Worm (Caenorhabditis elegans) whole organism, L1 larva: Measurements from ENCODE around the gene mrps-18C.
A peak's percentile ranks its signal among the peaks of the same experiment; 100 is the strongest.

Experiments used
- C16A3.4 ChIP-seq: fragments of 150-350 bp; optimal IDR thresholded peaks from 2 replicates; lab custom pipeline; 2014; ENCODE audit warnings: missing biosample characterization, missing genetic modification characterization
- aly-2 ChIP-seq: fragments of 150-350 bp; optimal IDR thresholded peaks from 2 replicates; lab custom pipeline; 2014; ENCODE audit warnings: missing biosample characterization, missing genetic modification characterization
- ceh-63 ChIP-seq: fragments of 200-800 bp; sonication (Bioruptor generic); optimal IDR thresholded peaks from 2 replicates; lab custom pipeline; 2018; ENCODE audit warnings: mild to moderate bottlenecking, missing genetic modification characterization, missing compliant biosample characterization
- ceh-8 ChIP-seq: fragments of 200-800 bp; sonication (Bioruptor generic); optimal IDR thresholded peaks from 2 replicates; lab custom pipeline; 2018; ENCODE audit warnings: mild to moderate bottlenecking, missing genetic modification characterization, moderate library complexity, missing compliant biosample characterization
- ceh-90 ChIP-seq: sonication (generic microtip); optimal IDR thresholded peaks from 2 replicates; lab custom pipeline; 2016; ENCODE audit warnings: missing genetic modification characterization, missing compliant biosample characterization
- dpl-1 ChIP-seq, 3 experiments: fragments of 150-350 bp in 2 of 3; sonication (generic microtip) in 1 of 3; optimal IDR thresholded peaks; 2 replicates each; lab custom pipeline; 2014 to 2017; ENCODE audit warnings: missing biosample characterization in 3 of 3, missing genetic modification characterization in 3 of 3, missing genetic modification reagents in 3 of 3
- dsc-1 ChIP-seq: sonication (generic microtip); optimal IDR thresholded peaks from 2 replicates; lab custom pipeline; 2016; ENCODE audit warnings: mild to moderate bottlenecking, missing genetic modification characterization, missing compliant biosample characterization
- efl-1 ChIP-seq, 4 experiments: fragments of 150-350 bp; optimal IDR thresholded peaks in 3 of 4; peaks in 1 of 4; 1 replicate in 1 of 4; 2 replicates in 3 of 4; lab custom pipeline; 2014; ENCODE audit warnings: missing biosample characterization in 2 of 4, missing genetic modification characterization in 2 of 4, missing genetic modification reagents in 2 of 4
- elt-2 ChIP-seq: sonication (generic microtip); optimal IDR thresholded peaks from 2 replicates; lab custom pipeline; 2016; ENCODE audit warnings: missing genetic modification characterization, mild to moderate bottlenecking, inconsistent platforms, missing compliant biosample characterization, missing genetic modification reagents
- ets-5 ChIP-seq: fragments of 200-800 bp; sonication (Bioruptor generic); IDR thresholded peaks from 2 replicates; pipeline ENCODE4 v1.3.6; 2022; ENCODE audit warnings: missing genetic modification characterization, missing compliant biosample characterization
- fkh-10 ChIP-seq: sonication (generic microtip); optimal IDR thresholded peaks from 2 replicates; lab custom pipeline; 2017; ENCODE audit warnings: missing biosample characterization, missing genetic modification reagents, missing genetic modification characterization
- fkh-4 ChIP-seq: sonication (generic microtip); optimal IDR thresholded peaks from 2 replicates; lab custom pipeline; 2016; ENCODE audit warnings: missing compliant biosample characterization, missing genetic modification characterization, borderline replicate concordance
- fos-1 ChIP-seq: fragments of 150-350 bp; optimal IDR thresholded peaks from 2 replicates; lab custom pipeline; 2014; ENCODE audit warnings: missing biosample characterization, missing genetic modification characterization
- irx-1 ChIP-seq: sonication (generic microtip); optimal IDR thresholded peaks from 2 replicates; lab custom pipeline; 2016; ENCODE audit warnings: missing genetic modification characterization, missing compliant biosample characterization
- lin-14 ChIP-seq: fragments of 200-800 bp; sonication (Bioruptor generic); optimal IDR thresholded peaks from 2 replicates; lab custom pipeline; 2018; ENCODE audit warnings: mild to moderate bottlenecking, missing genetic modification characterization, moderate library complexity, missing compliant biosample characterization
- lin-15B ChIP-seq: fragments of 150-350 bp; sonication (generic microtip); optimal IDR thresholded peaks from 3 replicates; lab custom pipeline; 2014; ENCODE audit warnings: missing biosample characterization, missing genetic modification characterization
- lin-35 ChIP-seq, 2 experiments: fragments of 150-350 bp; optimal IDR thresholded peaks; 2 replicates each; lab custom pipeline; 2014; ENCODE audit warnings: missing biosample characterization in 2 of 2, missing genetic modification characterization in 2 of 2, missing genetic modification reagents in 2 of 2
- lir-3 ChIP-seq: sonication (generic microtip); optimal IDR thresholded peaks from 2 replicates; lab custom pipeline; 2016; ENCODE audit warnings: mild to moderate bottlenecking, missing genetic modification characterization, moderate library complexity, missing compliant biosample characterization; ENCODE audit not compliant: poor library complexity
- mab-9 ChIP-seq: fragments of 200-800 bp; sonication (Bioruptor generic); IDR thresholded peaks from 2 replicates; pipeline ENCODE4 v1.3.6; 2022; ENCODE audit warnings: missing genetic modification reagents, missing genetic modification characterization, missing compliant biosample characterization
- nhr-11 ChIP-seq: fragments of 150-350 bp; optimal IDR thresholded peaks from 2 replicates; lab custom pipeline; 2014; ENCODE audit warnings: missing biosample characterization, missing genetic modification characterization
- nhr-19 ChIP-seq: fragments of 200-800 bp; sonication (Bioruptor generic); conservative IDR thresholded peaks from 2 replicates; pipeline ENCODE4 v1.3.6; 2022; ENCODE audit warnings: missing genetic modification characterization, missing compliant biosample characterization
- nhr-84 ChIP-seq: sonication (generic microtip); optimal IDR thresholded peaks from 2 replicates; lab custom pipeline; 2017; ENCODE audit warnings: missing biosample characterization, missing genetic modification characterization
- nhr-90 ChIP-seq: sonication (generic microtip); optimal IDR thresholded peaks from 2 replicates; lab custom pipeline; 2016; ENCODE audit warnings: mild to moderate bottlenecking, missing genetic modification characterization, missing compliant biosample characterization; ENCODE audit not compliant: poor library complexity
- pax-3 ChIP-seq: fragments of 200-800 bp; sonication (Bioruptor generic); optimal IDR thresholded peaks from 2 replicates; lab custom pipeline; 2018; ENCODE audit warnings: mild to moderate bottlenecking, missing genetic modification characterization, moderate library complexity, missing compliant biosample characterization
- snpc-4 ChIP-seq: fragments of 150-350 bp; optimal IDR thresholded peaks from 2 replicates; lab custom pipeline; 2014; ENCODE audit warnings: missing biosample characterization, missing genetic modification characterization
- sox-4 ChIP-seq: sonication (generic microtip); optimal IDR thresholded peaks from 2 replicates; lab custom pipeline; 2016; ENCODE audit warnings: missing genetic modification characterization, missing compliant biosample characterization
- sptf-1 ChIP-seq: fragments of 150-350 bp; optimal IDR thresholded peaks from 2 replicates; lab custom pipeline; 2014; ENCODE audit warnings: missing biosample characterization, missing genetic modification characterization
- sup-37 ChIP-seq: fragments of 200-800 bp; sonication (Bioruptor generic); optimal IDR thresholded peaks from 2 replicates; lab custom pipeline; 2018; ENCODE audit warnings: mild to moderate bottlenecking, missing genetic modification characterization, missing compliant biosample characterization
- swsn-7 ChIP-seq: sonication (generic microtip); optimal IDR thresholded peaks from 2 replicates; lab custom pipeline; 2016; ENCODE audit warnings: missing genetic modification characterization, missing compliant biosample characterization
- tbx-2 ChIP-seq: sonication (generic microtip); optimal IDR thresholded peaks from 2 replicates; lab custom pipeline; 2016; ENCODE audit warnings: missing genetic modification characterization, missing compliant biosample characterization
- tlp-1 ChIP-seq: fragments of 150-350 bp; optimal IDR thresholded peaks from 2 replicates; lab custom pipeline; 2014; ENCODE audit warnings: missing biosample characterization, missing genetic modification characterization
- unc-30 ChIP-seq: sonication (generic microtip); optimal IDR thresholded peaks from 2 replicates; lab custom pipeline; 2017; ENCODE audit warnings: missing biosample characterization, missing genetic modification characterization
- unc-62 ChIP-seq: fragments of 150-350 bp; optimal IDR thresholded peaks from 2 replicates; lab custom pipeline; 2014; ENCODE audit warnings: missing biosample characterization, missing genetic modification reagents, missing genetic modification characterization
- zag-1 ChIP-seq: fragments of 150-350 bp; optimal IDR thresholded peaks from 2 replicates; lab custom pipeline; 2014; ENCODE audit warnings: missing biosample characterization, missing genetic modification characterization
- ztf-11 ChIP-seq, 2 experiments: sonication (generic microtip); optimal IDR thresholded peaks; 2 replicates each; lab custom pipeline; 2016 to 2017; ENCODE audit warnings: missing genetic modification characterization in 2 of 2, missing biosample characterization in 1 of 2, missing compliant biosample characterization in 1 of 2

mrps-18C gene

DNA sequence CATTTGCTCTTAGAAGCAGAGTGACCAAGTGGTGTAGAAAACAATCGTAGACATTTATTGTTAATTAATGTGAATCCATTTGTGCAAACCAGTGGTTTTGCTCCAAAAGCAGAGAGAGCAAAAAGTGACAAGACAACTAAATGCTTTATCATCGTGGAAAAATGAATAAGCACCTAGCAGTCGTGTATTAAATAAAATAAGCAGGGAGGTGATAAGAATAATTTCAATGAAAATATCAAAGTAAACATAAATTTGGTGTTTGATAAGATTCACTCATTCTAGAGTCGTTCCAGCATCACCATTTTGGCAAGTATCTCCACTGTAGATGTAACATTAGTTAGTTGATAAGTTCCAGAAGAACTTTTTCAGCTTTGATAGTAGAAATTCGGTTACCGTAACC, 48.1 kb upstream of the mrps-18C start, which contains the start of gene clec-6:
TSS of gene clec-6 (minus strand) at position 154 of the 400 bp plus-strand sequence.
- TF ChIP-seq elt-2 (tag; lab: Kevin White, UChicago) (peak; percentile 51), mab-9 (GFP tag; lab: Robert Waterston, UW) (no peak)

DNA sequence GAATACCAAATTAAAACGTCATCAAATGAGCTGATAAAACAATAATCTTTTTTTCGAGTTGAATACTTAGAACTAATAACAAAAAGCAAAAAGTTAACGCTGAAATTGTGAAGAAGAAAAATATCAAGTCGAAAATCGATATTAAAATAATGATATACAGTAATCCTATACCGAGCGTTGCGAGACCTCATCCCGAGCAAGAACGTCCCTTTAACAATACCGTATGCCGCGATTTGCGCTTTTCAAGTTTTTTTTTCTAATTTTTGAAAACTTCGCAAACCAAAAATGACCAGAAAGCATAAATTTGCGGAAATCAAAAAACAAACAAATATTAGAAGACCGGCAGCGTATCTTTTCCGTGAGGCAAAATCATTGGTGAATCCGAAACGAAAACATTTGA, 44.4 kb upstream of the mrps-18C start, which contains the start of gene F26F4.5:
TSS of gene F26F4.5 (minus strand) at position 256 of the 400 bp plus-strand sequence.
- no peak for TF ChIP-seq elt-2 (tag; lab: Kevin White, UChicago)
- TF ChIP-seq nhr-19 (GFP tag; lab: Robert Waterston, UW), result no peak
- TF ChIP-seq nhr-90 (tag; lab: Kevin White, UChicago), result no peak
- TF ChIP-seq nhr-11, result no peak
- TF ChIP-seq dpl-1 (GFP tag; optimal IDR thresholded peaks at IDR 0.05; lab: Kevin White, UChicago), result no peak
- TF ChIP-seq lin-35 (GFP tag; optimal IDR thresholded peaks at IDR 0.05; lab: Kevin White, UChicago), result no peak
- TF ChIP-seq C16A3.4 (tag; lab: Kevin White, UChicago), result no peak
- no peak for TF ChIP-seq fkh-10 (GFP tag; lab: Kevin White, UChicago)
- no peak for TF ChIP-seq dsc-1 (tag; lab: Kevin White, UChicago)
- TF ChIP-seq swsn-7 (tag; lab: Kevin White, UChicago), result no peak
- no peak for TF ChIP-seq sox-4
- no peak for TF ChIP-seq zag-1 (tag; lab: Kevin White, UChicago)
- no peak for TF ChIP-seq tbx-2 (tag; lab: Kevin White, UChicago)
- TF ChIP-seq fos-1 (tag; lab: Kevin White, UChicago), result no peak
- no peak for TF ChIP-seq ets-5 (GFP tag; lab: Robert Waterston, UW)
- TF ChIP-seq ztf-11 (tag; optimal IDR thresholded peaks at IDR 0.05; lab: Kevin White, UChicago), result no peak
- TF ChIP-seq ceh-90 (tag; lab: Kevin White, UChicago), result no peak
- TF ChIP-seq pax-3 (tag; lab: Kevin White, UChicago), result no peak
- no peak for TF ChIP-seq ceh-63 (GFP tag; lab: Kevin White, UChicago)
- TF ChIP-seq, all 84 proteins: peak for 0

ce11 chrIII:4893540-4893939, 41.8 kb upstream of the mrps-18C start, which contains the start of gene F26F4.6:
Gene F26F4.6, minus strand, starts transcription at chrIII:4893640.
- TF ChIP-seq unc-30 (tag; lab: Kevin White, UChicago), result no peak
- TF ChIP-seq tlp-1, result no peak
- TF ChIP-seq nhr-84 (tag; lab: Kevin White, UChicago), result no peak
- TF ChIP-seq sup-37 (GFP tag; lab: Kevin White, UChicago), result no peak
- no peak for TF ChIP-seq sptf-1 (tag; lab: Kevin White, UChicago)
- peak; percentile 18 for TF ChIP-seq aly-2
- TF ChIP-seq lin-35 (GFP tag; optimal IDR thresholded peaks at IDR 0.05; lab: Kevin White, UChicago), result peak in 1 of 2 experiments; percentile 15
- no peak for TF ChIP-seq lin-15B
- no peak for TF ChIP-seq nhr-19 (GFP tag; lab: Robert Waterston, UW)
- TF ChIP-seq lir-3 (tag; lab: Kevin White, UChicago), result no peak
- no peak for TF ChIP-seq lin-14 (GFP tag; lab: Kevin White, UChicago)

ce11 chrIII:4895313-4895712, 40.1 kb upstream of the mrps-18C start:
- TF ChIP-seq ztf-11 (tag; optimal IDR thresholded peaks at IDR 0.05; lab: Kevin White, UChicago) (no peak), aly-2 (peak; percentile 33), snpc-4 (tag; lab: Kevin White, UChicago) (no peak), C16A3.4 (tag; lab: Kevin White, UChicago) (no peak), pax-3 (tag; lab: Kevin White, UChicago) (no peak), nhr-11 (no peak), irx-1 (tag; lab: Kevin White, UChicago) (no peak), fkh-4 (tag; lab: Kevin White, UChicago) (no peak), lir-3 (tag; lab: Kevin White, UChicago) (no peak), sox-4 (no peak), efl-1 (optimal IDR thresholded peaks at IDR 0.05; lab: Kevin White, UChicago) (no peak), efl-1 (GFP tag; optimal IDR thresholded peaks at IDR 0.05 in 1 of 2; lab: Kevin White, UChicago) (peak in 1 of 2 experiments; percentile 83), ceh-8 (GFP tag; lab: Kevin White, UChicago) (no peak), unc-62 (no peak), fkh-10 (GFP tag; lab: Kevin White, UChicago) (no peak)
